Worm (Caenorhabditis elegans) whole organism, late embryonic: Measurements from ENCODE around the gene anmt-1.

ENCODE experiments used
- ama-1 ChIP-seq: fragments of 150-350 bp; optimal IDR thresholded peaks from 2 replicates; lab custom pipeline; 2014
- nfya-1 ChIP-seq: sonication (generic microtip); optimal IDR thresholded peaks from 2 replicates; lab custom pipeline; 2017; ENCODE audit warnings: missing genetic modification characterization, mild to moderate bottlenecking, missing compliant biosample characterization, antibody characterized with exemption, moderate library complexity
- odd-2 ChIP-seq: sonication (generic microtip); optimal IDR thresholded peaks from 2 replicates; lab custom pipeline; 2017; ENCODE audit warnings: antibody characterized with exemption, mild to moderate bottlenecking, missing genetic modification characterization, missing compliant biosample characterization

DNA sequence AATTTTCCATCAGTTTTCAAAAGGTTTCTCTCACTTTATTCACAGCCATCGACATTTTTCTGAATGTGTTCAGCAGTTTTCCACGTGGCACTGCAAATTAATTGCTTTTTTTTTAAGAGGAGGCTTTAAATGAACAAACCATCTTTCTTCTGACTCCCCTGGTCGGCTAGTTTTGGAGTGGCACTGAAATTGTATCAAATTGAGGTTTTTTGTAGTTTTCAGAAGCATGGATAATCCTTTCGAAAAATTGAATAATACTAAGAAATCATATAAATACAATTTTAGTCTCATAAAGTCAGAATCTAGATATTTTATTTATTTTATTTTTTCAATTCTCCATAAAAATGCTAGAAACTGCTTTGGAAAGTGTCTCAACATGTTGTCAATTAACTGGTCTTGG is 20.2 kb downstream of the anmt-1 start, which contains the start of gene B0303.16:
- no peak for TF ChIP-seq odd-2 (tag; lab: Kevin White, UChicago)
- no peak for TF ChIP-seq ama-1 (lab: Kevin White, UChicago)
- TF ChIP-seq nfya-1 = no peak
